Fruit fly (Drosophila melanogaster) S2 (cell line): Measurements from ENCODE around the gene Bub1.

Experiments used
- CG8478 ChIP-seq: fragments of >200 bp; optimal IDR thresholded peaks from 2 replicates; lab custom pipeline; 2018
- CTCF ChIP-seq, 2 experiments: fragments of >200 bp; optimal IDR thresholded peaks; 2 replicates each; lab custom pipeline; 2018

- TF ChIP-seq CG8478 (lab: Kevin White, UChicago) (no peak), CTCF (optimal IDR thresholded peaks at IDR 0.05; lab: Kevin White, UChicago) (no peak)
These were observed 42.3 kb upstream of the Bub1 start for dm6 chr2L:5236346-5236809.
